Fruit fly (Drosophila melanogaster): ENCODE measurements around the gene CG32579.

Gene CG32579

DNA sequence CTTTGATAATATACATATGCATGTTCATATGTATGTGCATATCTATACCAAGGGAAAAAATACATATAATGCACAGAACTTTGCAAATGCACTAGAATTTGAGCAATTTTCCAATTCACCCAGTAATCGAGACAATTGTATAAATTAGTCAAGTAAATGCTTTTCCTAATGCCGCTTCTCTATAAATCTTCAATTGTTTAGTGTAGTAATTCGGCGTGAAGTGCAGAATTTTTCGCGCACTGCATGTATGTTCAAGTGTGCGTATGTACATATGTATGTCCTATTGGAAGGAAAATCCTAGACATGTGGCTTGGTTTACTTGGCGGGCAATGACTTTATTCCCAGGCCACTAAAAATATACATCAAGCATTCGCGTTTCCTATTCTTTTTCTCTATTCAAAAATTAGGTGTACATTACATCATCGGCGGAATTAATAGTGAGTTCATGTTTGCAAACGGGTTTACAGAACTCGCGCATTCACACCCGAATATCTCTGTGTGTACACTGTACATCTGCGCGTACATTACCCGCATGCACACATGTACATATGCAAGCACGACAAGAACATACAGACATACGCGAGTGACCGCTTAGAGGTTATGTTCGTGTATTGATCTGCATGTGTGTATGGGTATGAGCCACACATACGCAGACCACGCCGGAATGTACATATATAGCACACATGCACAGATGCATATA is 4.1 kb upstream of the CG32579 start (continued):
- TF ChIP-seq achi (GFP tag; optimal IDR thresholded peaks at IDR 0.05) (no peak), CG1621 (tag; optimal IDR thresholded peaks at IDR 0.05) (peak; percentile 52), vri (GFP tag; optimal IDR thresholded peaks at IDR 0.05) (peak; percentile 87), CG11902 (GFP tag; optimal IDR thresholded peaks at IDR 0.05) (peak; percentile 51), Sox15 (GFP tag; optimal IDR thresholded peaks at IDR 0.05) (peak; percentile 60), salr (GFP tag; optimal IDR thresholded peaks at IDR 0.05) (no peak), Lpt (GFP tag; optimal IDR thresholded peaks at IDR 0.05) (peak; percentile 72), topi (GFP tag; optimal IDR thresholded peaks at IDR 0.05) (peak; percentile 66), dsx (GFP tag; optimal IDR thresholded peaks at IDR 0.05; ENCODE audit: poor library complexity, severe bottlenecking) (peak; percentile 49)

DNA sequence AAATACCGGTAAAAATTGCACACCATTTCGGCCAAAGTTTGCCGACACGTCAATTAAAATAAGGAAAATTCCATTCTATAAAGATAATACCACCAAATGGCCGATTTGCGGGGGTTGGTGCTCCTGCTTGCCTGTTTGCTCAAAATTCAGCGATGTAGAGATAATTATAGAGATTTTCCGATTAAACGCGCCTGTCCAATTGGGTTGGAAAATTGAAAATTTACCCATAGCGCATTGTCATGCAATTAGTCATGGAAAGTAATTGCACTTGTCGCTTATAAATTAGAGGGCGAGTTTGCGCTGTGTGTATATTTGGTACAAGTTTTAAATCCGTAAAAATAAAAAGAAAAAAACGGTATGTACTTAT is 3.5 kb upstream of the CG32579 start:
- TF ChIP-seq Hr38 (GFP tag; optimal IDR thresholded peaks at IDR 0.05) = no peak
- TF ChIP-seq net (GFP tag; optimal IDR thresholded peaks at IDR 0.05) = no peak
- TF ChIP-seq lz (GFP tag; optimal IDR thresholded peaks at IDR 0.05) = no peak

DNA sequence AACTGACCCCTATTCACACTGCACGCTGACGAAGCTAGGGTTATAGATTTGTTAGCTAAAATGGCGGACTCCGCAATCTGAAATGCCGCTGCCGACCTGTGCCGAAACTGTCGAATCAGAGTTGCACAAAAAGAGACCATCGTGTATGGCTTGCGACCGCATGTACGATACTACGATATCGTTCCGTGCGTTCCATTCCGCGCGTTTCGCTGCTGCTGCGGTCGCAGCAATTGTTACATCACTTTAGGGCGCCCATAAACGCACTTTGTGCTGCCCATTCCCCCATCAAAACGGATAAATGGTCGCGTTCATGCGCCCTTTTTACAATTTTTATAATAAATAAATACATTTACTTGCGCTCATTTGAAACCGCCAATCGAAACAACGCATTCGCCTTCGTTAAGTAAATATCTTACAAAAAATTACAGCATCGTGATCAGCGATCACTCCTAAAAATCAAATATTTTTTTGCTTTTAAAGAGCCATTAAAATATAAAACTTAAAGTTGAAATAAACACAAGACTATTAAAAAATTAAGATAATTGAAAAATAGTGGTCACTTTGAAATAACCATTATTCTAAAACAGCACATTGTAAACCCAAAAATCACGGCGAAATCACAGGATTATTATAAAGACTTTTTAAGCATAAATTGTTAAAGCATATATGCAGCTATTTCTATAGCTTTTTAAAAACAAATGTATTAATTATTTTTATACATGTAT is 2.7 kb upstream of the CG32579 start, which contains the start of gene Cyp1:
Cyp1 (minus strand) TSS at position 174 of the 725 bp plus-strand sequence.
- no peak for TF ChIP-seq CG3032 (tag; optimal IDR thresholded peaks at IDR 0.05)
- no peak for TF ChIP-seq CG6276 (GFP tag; optimal IDR thresholded peaks at IDR 0.05)
- peak; percentile 11 for TF ChIP-seq cyc (GFP tag; optimal IDR thresholded peaks at IDR 0.05)
- no peak for TF ChIP-seq CG3919 (GFP tag; optimal IDR thresholded peaks at IDR 0.05)
- TF ChIP-seq Met (GFP tag; optimal IDR thresholded peaks at IDR 0.05) = no peak
- no peak for TF ChIP-seq Hr39 (GFP tag; optimal IDR thresholded peaks at IDR 0.05)
- TF ChIP-seq OdsH (GFP tag; optimal IDR thresholded peaks at IDR 0.05) = no peak
- TF ChIP-seq CG6854 (GFP tag; optimal IDR thresholded peaks at IDR 0.05) = peak; percentile 12
- TF ChIP-seq Smox (GFP tag; optimal IDR thresholded peaks at IDR 0.05) = no peak
- TF ChIP-seq CG16779 (tag; optimal IDR thresholded peaks at IDR 0.05) = no peak
- peak; percentile 33 for TF ChIP-seq CG6808 (GFP tag; optimal IDR thresholded peaks at IDR 0.05)
- TF ChIP-seq vri (GFP tag; optimal IDR thresholded peaks at IDR 0.05) = peak; percentile 88
- TF ChIP-seq Lpt (GFP tag; optimal IDR thresholded peaks at IDR 0.05) = peak; percentile 2
- no peak for TF ChIP-seq net (GFP tag; optimal IDR thresholded peaks at IDR 0.05)
- peak; percentile 64; the same call in 1 of the 3 replicates for TF ChIP-seq CG6163 (GFP tag; IDR thresholded peaks at IDR 0.05)
- no peak for TF ChIP-seq fd59A (GFP tag; optimal IDR thresholded peaks at IDR 0.05)
- no peak for TF ChIP-seq CG32006 (GFP tag; optimal IDR thresholded peaks at IDR 0.05)
- peak; percentile 17 for TF ChIP-seq Sox14 (GFP tag; optimal IDR thresholded peaks at IDR 0.05)
- peak; percentile 13 for TF ChIP-seq CG11902 (GFP tag; optimal IDR thresholded peaks at IDR 0.05)
- TF ChIP-seq CG8632 (GFP tag; optimal IDR thresholded peaks at IDR 0.05) = no peak
- no peak for TF ChIP-seq esn (GFP tag; optimal IDR thresholded peaks at IDR 0.05)
- TF ChIP-seq fd85E (GFP tag; optimal IDR thresholded peaks at IDR 0.05) = no peak
- peak; percentile 32 for TF ChIP-seq topi (GFP tag; optimal IDR thresholded peaks at IDR 0.05)
- TF ChIP-seq CG15336 (GFP tag; IDR thresholded peaks at IDR 0.05) = peak; percentile 16
- no peak for TF ChIP-seq Eip93F (GFP tag; optimal IDR thresholded peaks at IDR 0.05)
- TF ChIP-seq Blimp-1 (GFP tag; optimal IDR thresholded peaks at IDR 0.05) = no peak
- peak; percentile 76 for TF ChIP-seq Eip78C (GFP tag)
- TF ChIP-seq CG1621 (tag; optimal IDR thresholded peaks at IDR 0.05) = peak; percentile 52
- peak; percentile 22; the same call in 1 of the 2 replicates for TF ChIP-seq CG11294 (GFP tag; IDR thresholded peaks at IDR 0.05)
- TF ChIP-seq CG34406 (GFP tag; optimal IDR thresholded peaks at IDR 0.05) = no peak
- TF ChIP-seq CG10669 (GFP tag; optimal IDR thresholded peaks at IDR 0.05) = no peak
- peak; percentile 27 for TF ChIP-seq achi (GFP tag; optimal IDR thresholded peaks at IDR 0.05)
- TF ChIP-seq Sox15 (GFP tag; optimal IDR thresholded peaks at IDR 0.05) = peak; percentile 20
- peak; percentile 43 for TF ChIP-seq lz (GFP tag; optimal IDR thresholded peaks at IDR 0.05)

All from whole organism, prepupa.